Fruit fly (Drosophila melanogaster): Measurements from ENCODE around the gene CG42371.

- no peak for TF ChIP-seq cnc (optimal IDR thresholded peaks at IDR 0.05)
- TF ChIP-seq CG11617 (GFP tag; optimal IDR thresholded peaks at IDR 0.05): no peak
Observed at dm6 chr2L:2212478-2212877, 4.6 kb downstream of the CG42371 start, which contains the start of gene CG15385.

All from whole organism, adult.